Worm (Caenorhabditis elegans) whole organism, young adult: Measurements from ENCODE around the gene F22E12.1.

Experiments
- B0019.2 ChIP-seq: fragments of 200-800 bp; sonication (Bioruptor generic); conservative IDR thresholded peaks from 2 replicates; pipeline ENCODE4 v1.3.6; 2022; ENCODE audit warnings: missing genetic modification reagents, missing genetic modification characterization, missing compliant biosample characterization
- C06A6.2 ChIP-seq: fragments of 200-800 bp; sonication (Bioruptor generic); conservative IDR thresholded peaks from 2 replicates; pipeline ENCODE4 v1.3.6; 2022; ENCODE audit warnings: missing genetic modification characterization, missing compliant biosample characterization
- C17E4.6 ChIP-seq: fragments of 200-800 bp; sonication (Bioruptor generic); IDR thresholded peaks from 2 replicates; pipeline ENCODE4 v1.3.6; 2022; ENCODE audit warnings: missing genetic modification reagents, missing genetic modification characterization, missing compliant biosample characterization
- Y79H2A.3 ChIP-seq: fragments of 200-800 bp; sonication (Bioruptor generic); conservative IDR thresholded peaks from 2 replicates; pipeline ENCODE4 v1.3.6; 2022; ENCODE audit warnings: missing genetic modification reagents, missing genetic modification characterization, missing compliant biosample characterization
- bed-2 ChIP-seq: fragments of 200-800 bp; sonication (Bioruptor generic); IDR thresholded peaks from 2 replicates; pipeline ENCODE4 v1.3.6; 2022; ENCODE audit warnings: missing genetic modification reagents, missing genetic modification characterization, missing compliant biosample characterization
- cebp-2 ChIP-seq: fragments of 200-800 bp; sonication (Bioruptor generic); IDR thresholded peaks from 2 replicates; pipeline ENCODE4 v1.3.6; 2022; ENCODE audit warnings: missing genetic modification characterization, missing compliant biosample characterization
- chd-7 ChIP-seq: sonication (generic microtip); optimal IDR thresholded peaks from 2 replicates; lab custom pipeline; 2016; ENCODE audit warnings: mild to moderate bottlenecking, missing genetic modification characterization, moderate library complexity, missing compliant biosample characterization
- egl-18 ChIP-seq: fragments of 200-800 bp; sonication (Bioruptor generic); IDR thresholded peaks from 2 replicates; pipeline ENCODE4 v1.3.6; 2022; ENCODE audit warnings: missing genetic modification reagents, missing genetic modification characterization, missing compliant biosample characterization
- hlh-26 ChIP-seq: fragments of 200-800 bp; sonication (Bioruptor generic); conservative IDR thresholded peaks from 2 replicates; pipeline ENCODE4 v1.3.6; 2022; ENCODE audit warnings: missing genetic modification reagents, missing genetic modification characterization, missing compliant biosample characterization
- lin-26 ChIP-seq: fragments of 200-800 bp; sonication (Bioruptor generic); IDR thresholded peaks from 2 replicates; pipeline ENCODE4 v1.3.6; 2022; ENCODE audit warnings: missing genetic modification reagents, missing genetic modification characterization, missing compliant biosample characterization
- madf-3 ChIP-seq: fragments of 200-800 bp; sonication (Bioruptor generic); IDR thresholded peaks from 2 replicates; pipeline ENCODE4 v1.3.6; 2022; ENCODE audit warnings: missing genetic modification reagents, missing genetic modification characterization, missing compliant biosample characterization
- sea-2 ChIP-seq: fragments of 200-800 bp; sonication (Bioruptor generic); IDR thresholded peaks from 2 replicates; pipeline ENCODE4 v1.3.6; 2022; ENCODE audit warnings: missing genetic modification characterization, missing compliant biosample characterization
- snpc-4 ChIP-seq, 5 experiments: fragments of 150-350 bp in 1 of 5; sonication (generic microtip) in 4 of 5; optimal IDR thresholded peaks; 2 replicates each; lab custom pipeline; 2014 to 2018; ENCODE audit warnings: missing genetic modification characterization in 5 of 5, missing biosample characterization in 3 of 5, antibody characterized with exemption in 2 of 5, mild to moderate bottlenecking in 2 of 5, missing compliant biosample characterization in 2 of 5, missing genotype in 2 of 5, moderate library complexity in 2 of 5, missing genetic modification reagents in 1 of 5

DNA sequence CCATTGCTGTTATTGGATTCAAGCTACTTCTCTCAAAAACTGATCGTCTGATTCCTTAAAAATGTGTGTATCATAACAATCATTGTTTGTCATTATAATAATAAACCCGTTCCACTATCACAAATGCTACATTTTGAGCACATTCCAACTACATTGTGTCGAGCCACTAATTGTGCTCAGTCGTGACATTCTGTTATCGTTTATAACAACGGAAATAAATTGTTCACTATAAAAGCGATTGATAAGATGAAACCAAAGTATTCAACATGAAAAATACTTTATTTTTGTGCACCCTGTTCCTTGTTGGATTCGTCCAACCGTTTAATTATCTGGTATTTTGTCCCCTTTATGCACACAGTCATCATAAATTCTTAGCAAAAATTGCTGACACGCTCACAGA, 36.0 kb upstream of the F22E12.1 start, which contains the start of gene ugt-33:
- TF ChIP-seq madf-3 (GFP tag; lab: Robert Waterston, UW) (no peak), cebp-2 (GFP tag; lab: Robert Waterston, UW) (no peak), chd-7 (tag; lab: Kevin White, UChicago) (no peak), bed-2 (GFP tag; lab: Robert Waterston, UW) (no peak), lin-26 (GFP tag; lab: Robert Waterston, UW) (no peak), egl-18 (GFP tag; lab: Robert Waterston, UW) (no peak), C17E4.6 (no peak), sea-2 (no peak), hlh-26 (GFP tag; lab: Robert Waterston, UW) (no peak), Y79H2A.3 (GFP tag; lab: Robert Waterston, UW) (no peak), B0019.2 (no peak), snpc-4 (GFP tag; optimal IDR thresholded peaks at IDR 0.05; lab: Kevin White, UChicago) (no peak), snpc-4 (tag; optimal IDR thresholded peaks at IDR 0.05; lab: Kevin White, UChicago) (no peak), C06A6.2 (no peak)
